Fruit fly (Drosophila melanogaster): Measurements from ENCODE around the gene CG7739.

DNA sequence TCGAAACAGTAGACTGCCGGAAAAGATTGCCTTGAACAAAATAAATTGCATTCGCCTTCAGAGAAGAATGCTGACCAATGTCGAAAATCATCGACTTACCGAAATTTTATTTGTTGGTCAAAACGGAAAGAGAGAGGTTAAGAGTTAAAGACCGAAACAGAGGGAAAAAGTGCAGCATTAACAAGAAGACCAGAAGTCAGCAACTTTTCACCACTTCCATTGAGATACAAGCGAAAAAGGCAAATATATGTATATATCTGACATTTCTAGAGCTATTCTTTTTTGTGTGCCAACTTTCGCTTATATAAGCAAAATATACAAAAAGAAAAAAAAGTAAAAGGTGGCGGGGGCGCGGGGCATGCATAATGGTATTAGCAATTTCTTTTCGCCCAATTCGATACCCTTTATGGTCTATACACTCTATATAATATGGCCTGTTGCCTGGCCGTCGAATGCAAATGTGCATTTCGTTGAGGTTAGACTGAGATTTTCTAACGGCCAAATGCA lies 22.9 kb downstream of the CG7739 start:
- no peak for TF ChIP-seq sage (GFP tag; optimal IDR thresholded peaks at IDR 0.05)
- TF ChIP-seq h (GFP tag; optimal IDR thresholded peaks at IDR 0.05) = no peak
- no peak for TF ChIP-seq N (GFP tag; optimal IDR thresholded peaks at IDR 0.05)

Data from whole organism, wandering third instar larva.